Fruit fly (Drosophila melanogaster): ENCODE measurements around the gene CG44002.

dm6 chr2L:3151657-3152056 lies 19.2 kb downstream of the CG44002 start:
- TF ChIP-seq Nf-YB (GFP tag; optimal IDR thresholded peaks at IDR 0.05) = no peak
- no peak for TF ChIP-seq Hsf (GFP tag; optimal IDR thresholded peaks at IDR 0.05)
- TF ChIP-seq Ssrp (tag; optimal IDR thresholded peaks at IDR 0.05) = no peak
- no peak for TF ChIP-seq CG7786 (GFP tag; optimal IDR thresholded peaks at IDR 0.05)
- no peak for TF ChIP-seq CG6854 (GFP tag; optimal IDR thresholded peaks at IDR 0.05)
- TF ChIP-seq otp (GFP tag; IDR thresholded peaks at IDR 0.05) = no peak
